Worm (Caenorhabditis elegans) whole organism, L1 larva: ENCODE results near the gene F12D9.2.
A peak's percentile ranks its signal among the peaks of the same experiment; 100 is the strongest.

Source experiments
- C04F5.9 ChIP-seq: sonication (generic microtip); optimal IDR thresholded peaks from 2 replicates; lab custom pipeline; 2016; ENCODE audit warnings: missing genetic modification characterization, missing compliant biosample characterization
- Y116A8C.19 ChIP-seq: sonication (generic microtip); optimal IDR thresholded peaks from 2 replicates; lab custom pipeline; 2016; ENCODE audit warnings: missing compliant biosample characterization, missing genetic modification characterization, borderline replicate concordance
- aha-1 ChIP-seq: fragments of 150-350 bp; optimal IDR thresholded peaks from 2 replicates; lab custom pipeline; 2014; ENCODE audit warnings: missing biosample characterization, missing genetic modification characterization
- alr-1 ChIP-seq: fragments of 200-800 bp; sonication (Bioruptor generic); optimal IDR thresholded peaks from 2 replicates; lab custom pipeline; 2018; ENCODE audit warnings: borderline replicate concordance, mild to moderate bottlenecking, missing genetic modification characterization, missing compliant biosample characterization
- ceh-8 ChIP-seq: fragments of 200-800 bp; sonication (Bioruptor generic); optimal IDR thresholded peaks from 2 replicates; lab custom pipeline; 2018; ENCODE audit warnings: mild to moderate bottlenecking, missing genetic modification characterization, moderate library complexity, missing compliant biosample characterization
- ceh-90 ChIP-seq: sonication (generic microtip); optimal IDR thresholded peaks from 2 replicates; lab custom pipeline; 2016; ENCODE audit warnings: missing genetic modification characterization, missing compliant biosample characterization
- dpl-1 ChIP-seq, 3 experiments: fragments of 150-350 bp in 2 of 3; sonication (generic microtip) in 1 of 3; optimal IDR thresholded peaks; 2 replicates each; lab custom pipeline; 2014 to 2017; ENCODE audit warnings: missing biosample characterization in 3 of 3, missing genetic modification characterization in 3 of 3, missing genetic modification reagents in 3 of 3
- dsc-1 ChIP-seq: sonication (generic microtip); optimal IDR thresholded peaks from 2 replicates; lab custom pipeline; 2016; ENCODE audit warnings: mild to moderate bottlenecking, missing genetic modification characterization, missing compliant biosample characterization
- elt-2 ChIP-seq: sonication (generic microtip); optimal IDR thresholded peaks from 2 replicates; lab custom pipeline; 2016; ENCODE audit warnings: missing genetic modification characterization, mild to moderate bottlenecking, inconsistent platforms, missing compliant biosample characterization, missing genetic modification reagents
- elt-3 ChIP-seq, 6 experiments: fragments of 150-350 bp in 1 of 6; sonication (generic microtip); optimal IDR thresholded peaks; 2 replicates each; lab custom pipeline; 2017 to 2018; ENCODE audit warnings: missing biosample characterization in 6 of 6, missing genetic modification characterization in 6 of 6, inconsistent platforms in 1 of 6
- ets-5 ChIP-seq: fragments of 200-800 bp; sonication (Bioruptor generic); IDR thresholded peaks from 2 replicates; pipeline ENCODE4 v1.3.6; 2022; ENCODE audit warnings: missing genetic modification characterization, missing compliant biosample characterization
- fkh-8 ChIP-seq: sonication (generic microtip); optimal IDR thresholded peaks from 2 replicates; lab custom pipeline; 2016; ENCODE audit warnings: mild to moderate bottlenecking, missing genetic modification characterization, missing compliant biosample characterization
- fos-1 ChIP-seq: fragments of 150-350 bp; optimal IDR thresholded peaks from 2 replicates; lab custom pipeline; 2014; ENCODE audit warnings: missing biosample characterization, missing genetic modification characterization
- hlh-4 ChIP-seq: sonication (generic microtip); optimal IDR thresholded peaks from 2 replicates; lab custom pipeline; 2016; ENCODE audit warnings: mild to moderate bottlenecking, missing genetic modification characterization, missing compliant biosample characterization
- isw-1 ChIP-seq: fragments of 200-800 bp; sonication (Bioruptor generic); IDR thresholded peaks from 2 replicates; pipeline ENCODE4 v1.3.6; 2022; ENCODE audit warnings: missing genetic modification characterization, missing compliant biosample characterization
- lin-13 ChIP-seq: fragments of 150-350 bp; optimal IDR thresholded peaks from 2 replicates; lab custom pipeline; 2014; ENCODE audit warnings: missing biosample characterization, missing genetic modification reagents, missing genetic modification characterization
- lin-14 ChIP-seq: fragments of 200-800 bp; sonication (Bioruptor generic); optimal IDR thresholded peaks from 2 replicates; lab custom pipeline; 2018; ENCODE audit warnings: mild to moderate bottlenecking, missing genetic modification characterization, moderate library complexity, missing compliant biosample characterization
- lin-15B ChIP-seq: fragments of 150-350 bp; sonication (generic microtip); optimal IDR thresholded peaks from 3 replicates; lab custom pipeline; 2014; ENCODE audit warnings: missing biosample characterization, missing genetic modification characterization
- lin-35 ChIP-seq, 2 experiments: fragments of 150-350 bp; optimal IDR thresholded peaks; 2 replicates each; lab custom pipeline; 2014; ENCODE audit warnings: missing biosample characterization in 2 of 2, missing genetic modification characterization in 2 of 2, missing genetic modification reagents in 2 of 2
- lsy-2 ChIP-seq, 2 experiments: fragments of 150-350 bp; optimal IDR thresholded peaks; 2 replicates each; lab custom pipeline; 2014; ENCODE audit warnings: missing biosample characterization in 2 of 2, missing genetic modification characterization in 2 of 2
- mab-9 ChIP-seq: fragments of 200-800 bp; sonication (Bioruptor generic); IDR thresholded peaks from 2 replicates; pipeline ENCODE4 v1.3.6; 2022; ENCODE audit warnings: missing genetic modification reagents, missing genetic modification characterization, missing compliant biosample characterization
- mep-1 ChIP-seq: fragments of 150-350 bp; optimal IDR thresholded peaks from 2 replicates; lab custom pipeline; 2014; ENCODE audit warnings: missing biosample characterization, missing genetic modification characterization
- nhr-12 ChIP-seq: sonication (generic microtip); optimal IDR thresholded peaks from 2 replicates; lab custom pipeline; 2017; ENCODE audit warnings: missing biosample characterization, missing genetic modification characterization
- nhr-19 ChIP-seq: fragments of 200-800 bp; sonication (Bioruptor generic); conservative IDR thresholded peaks from 2 replicates; pipeline ENCODE4 v1.3.6; 2022; ENCODE audit warnings: missing genetic modification characterization, missing compliant biosample characterization
- nhr-20 ChIP-seq: sonication (generic microtip); optimal IDR thresholded peaks from 2 replicates; lab custom pipeline; 2016; ENCODE audit warnings: mild to moderate bottlenecking, missing genetic modification characterization, missing compliant biosample characterization
- nhr-47 ChIP-seq: sonication (generic microtip); optimal IDR thresholded peaks from 2 replicates; lab custom pipeline; 2016; ENCODE audit warnings: mild to moderate bottlenecking, missing genetic modification characterization, moderate library complexity, missing compliant biosample characterization
- nhr-71 ChIP-seq: sonication (generic microtip); optimal IDR thresholded peaks from 2 replicates; lab custom pipeline; 2016; ENCODE audit warnings: mild to moderate bottlenecking, missing genetic modification characterization, moderate library complexity, missing compliant biosample characterization
- nhr-76 ChIP-seq: sonication (generic microtip); optimal IDR thresholded peaks from 2 replicates; lab custom pipeline; 2017; ENCODE audit warnings: missing biosample characterization, missing genetic modification characterization
- nhr-77 ChIP-seq: fragments of 150-350 bp; optimal IDR thresholded peaks from 2 replicates; lab custom pipeline; 2014; ENCODE audit warnings: missing biosample characterization, missing genetic modification characterization
- nhr-84 ChIP-seq: sonication (generic microtip); optimal IDR thresholded peaks from 2 replicates; lab custom pipeline; 2017; ENCODE audit warnings: missing biosample characterization, missing genetic modification characterization
- nhr-85 ChIP-seq: sonication (generic microtip); peaks from one replicate; lab custom pipeline; 2016; ENCODE audit warnings: missing genetic modification characterization, inconsistent platforms, missing compliant biosample characterization
- nhr-90 ChIP-seq: sonication (generic microtip); optimal IDR thresholded peaks from 2 replicates; lab custom pipeline; 2016; ENCODE audit warnings: mild to moderate bottlenecking, missing genetic modification characterization, missing compliant biosample characterization; ENCODE audit not compliant: poor library complexity
- pag-3 ChIP-seq: sonication (generic microtip); optimal IDR thresholded peaks from 2 replicates; lab custom pipeline; 2017; ENCODE audit warnings: missing genetic modification characterization, mild to moderate bottlenecking, missing compliant biosample characterization, antibody characterized with exemption, borderline replicate concordance; ENCODE audit not compliant: insufficient read depth
- rnt-1 ChIP-seq: sonication (generic microtip); optimal IDR thresholded peaks from 2 replicates; lab custom pipeline; 2016; ENCODE audit warnings: mild to moderate bottlenecking, missing genetic modification characterization, moderate library complexity, missing compliant biosample characterization
- snu-23 ChIP-seq: sonication (generic microtip); optimal IDR thresholded peaks from 2 replicates; lab custom pipeline; 2016; ENCODE audit warnings: missing genetic modification characterization, missing compliant biosample characterization
- sox-4 ChIP-seq: sonication (generic microtip); optimal IDR thresholded peaks from 2 replicates; lab custom pipeline; 2016; ENCODE audit warnings: missing genetic modification characterization, missing compliant biosample characterization
- unc-130 ChIP-seq: fragments of 150-350 bp; optimal IDR thresholded peaks from 2 replicates; lab custom pipeline; 2017; ENCODE audit warnings: missing biosample characterization, missing genetic modification characterization, inconsistent platforms
- unc-86 ChIP-seq: sonication (generic microtip); optimal IDR thresholded peaks from 2 replicates; lab custom pipeline; 2016; ENCODE audit warnings: missing genetic modification characterization, missing compliant biosample characterization

F12D9.2 gene

DNA sequence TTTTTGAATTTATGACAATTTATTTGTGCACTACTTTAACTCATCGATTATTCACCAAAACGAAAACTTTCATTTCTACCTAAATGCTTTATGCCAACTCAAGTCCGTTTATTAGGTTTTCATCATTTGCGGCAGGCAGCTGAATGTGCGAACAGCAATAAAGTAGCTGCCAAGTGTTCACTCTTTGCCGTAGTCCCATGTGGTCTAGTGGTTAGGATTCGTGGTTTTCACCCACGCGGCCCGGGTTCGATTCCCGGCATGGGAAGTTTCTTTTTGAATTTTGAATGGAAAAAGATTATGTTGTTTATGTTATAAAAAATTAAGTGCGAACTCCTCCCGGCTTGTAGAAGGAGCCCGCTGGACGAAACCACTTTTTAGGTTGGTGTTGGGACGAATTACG is 610 bp downstream of the F12D9.2 start (continued):
- TF ChIP-seq ceh-8 (no peak), unc-86 (tag; lab: Kevin White, UChicago) (no peak), mab-9 (no peak), hlh-4 (tag; lab: Kevin White, UChicago) (no peak), lin-35 (GFP tag; optimal IDR thresholded peaks at IDR 0.05; lab: Kevin White, UChicago) (peak in 1 of 2 experiments; percentile 23), lin-14 (GFP tag; lab: Kevin White, UChicago) (peak; percentile 21), ets-5 (GFP tag; lab: Robert Waterston, UW) (no peak), nhr-77 (tag; lab: Kevin White, UChicago) (peak; percentile 26), pag-3 (no peak), dpl-1 (GFP tag; optimal IDR thresholded peaks at IDR 0.05; lab: Kevin White, UChicago) (no peak), aha-1 (tag; lab: Kevin White, UChicago) (no peak), unc-130 (tag; lab: Kevin White, UChicago) (no peak), nhr-71 (tag; lab: Kevin White, UChicago) (peak; percentile 31), isw-1 (GFP tag; lab: Robert Waterston, UW) (no peak), ceh-90 (tag; lab: Kevin White, UChicago) (no peak), lsy-2 (tag; optimal IDR thresholded peaks at IDR 0.05; lab: Kevin White, UChicago) (peak in 1 of 2 experiments; percentile 14), Y116A8C.19 (tag; lab: Kevin White, UChicago) (no peak), nhr-76 (tag; lab: Kevin White, UChicago) (no peak), lin-13 (GFP tag; lab: Kevin White, UChicago) (no peak), sox-4 (tag; lab: Kevin White, UChicago) (no peak), fkh-8 (tag; lab: Kevin White, UChicago) (no peak)

ce11 chrX:8643817-8644216 is 3.1 kb downstream of the F12D9.2 start, which contains the start of gene stg-2:
TSS of gene stg-2 (minus strand) at chrX:8643917.
- TF ChIP-seq fos-1 (no peak), nhr-85 (tag; lab: Kevin White, UChicago) (no peak), nhr-84 (tag; lab: Kevin White, UChicago) (no peak), nhr-90 (no peak), nhr-12 (no peak)

DNA sequence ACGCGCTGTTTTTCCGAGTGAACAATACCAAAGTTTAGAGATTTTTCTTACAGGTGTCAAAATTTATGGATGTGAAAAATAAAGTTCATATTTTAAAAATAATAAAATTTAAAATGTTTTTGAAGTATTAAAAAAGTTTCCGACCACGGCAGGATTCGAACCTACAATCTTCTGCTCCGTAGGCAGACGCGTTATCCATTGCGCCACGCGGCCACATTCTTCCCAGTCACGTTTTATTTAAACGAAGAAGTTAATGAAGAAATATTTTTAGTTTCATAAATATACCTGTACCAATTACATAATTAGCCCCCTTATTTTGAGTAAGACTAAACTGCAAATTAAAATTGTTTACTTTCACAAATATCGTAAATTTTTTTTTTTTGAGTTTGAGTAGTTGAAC is 6.2 kb downstream of the F12D9.2 start:
- peak; percentile 17 for TF ChIP-seq nhr-20 (tag; lab: Kevin White, UChicago)
- no peak for TF ChIP-seq unc-86 (tag; lab: Kevin White, UChicago)
- TF ChIP-seq lin-35 (GFP tag; optimal IDR thresholded peaks at IDR 0.05; lab: Kevin White, UChicago): peak in 1 of 2 experiments; percentile 20
- TF ChIP-seq nhr-90: peak; percentile 2
- no peak for TF ChIP-seq nhr-19
- TF ChIP-seq snu-23 (GFP tag; lab: Kevin White, UChicago): peak; percentile 6
- no peak for TF ChIP-seq unc-130 (tag; lab: Kevin White, UChicago)
- no peak for TF ChIP-seq elt-3 (tag; optimal IDR thresholded peaks at IDR 0.05; lab: Kevin White, UChicago)
- no peak for TF ChIP-seq mep-1 (tag; lab: Kevin White, UChicago)
- no peak for TF ChIP-seq nhr-76 (tag; lab: Kevin White, UChicago)
- TF ChIP-seq nhr-47 (tag; lab: Kevin White, UChicago): no peak
- no peak for TF ChIP-seq C04F5.9
- TF ChIP-seq dsc-1: no peak
- TF ChIP-seq elt-2: peak; percentile 12
- no peak for TF ChIP-seq alr-1 (tag; lab: Kevin White, UChicago)
- no peak for TF ChIP-seq lin-15B (tag; lab: Kevin White, UChicago)
- TF ChIP-seq nhr-85 (tag; lab: Kevin White, UChicago): peak; percentile 38

DNA sequence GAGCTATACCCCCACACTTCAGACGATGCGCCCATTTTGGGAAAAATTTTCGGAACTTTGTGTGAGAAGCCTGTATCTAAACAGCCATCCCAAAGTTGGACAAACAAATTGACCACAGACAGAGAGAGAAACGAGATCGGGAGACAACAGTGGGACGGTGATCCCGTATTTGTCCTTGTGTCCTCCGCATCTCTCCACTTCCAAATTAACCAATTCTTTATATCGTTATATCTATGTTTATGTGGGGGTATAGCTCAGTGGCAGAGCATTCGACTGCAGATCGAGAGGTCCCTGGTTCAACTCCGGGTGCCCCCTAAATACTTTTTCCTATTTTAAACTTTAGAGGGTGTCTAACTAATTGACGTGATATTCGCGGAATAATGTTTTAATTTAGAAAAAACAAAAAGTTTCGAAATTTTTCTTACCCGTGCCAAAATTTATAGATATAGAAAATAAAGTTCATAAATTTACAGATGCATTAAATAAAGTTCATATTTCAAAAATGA is 8.2 kb downstream of the F12D9.2 start:
- no peak for TF ChIP-seq rnt-1 (tag; lab: Kevin White, UChicago)
- peak; percentile 22 for TF ChIP-seq nhr-90
- no peak for TF ChIP-seq fos-1
- TF ChIP-seq lsy-2 (tag; optimal IDR thresholded peaks at IDR 0.05; lab: Kevin White, UChicago): no peak
- TF ChIP-seq nhr-85 (tag; lab: Kevin White, UChicago): no peak
